Fruit fly (Drosophila melanogaster): ENCODE results near the gene CG43886.

DNA sequence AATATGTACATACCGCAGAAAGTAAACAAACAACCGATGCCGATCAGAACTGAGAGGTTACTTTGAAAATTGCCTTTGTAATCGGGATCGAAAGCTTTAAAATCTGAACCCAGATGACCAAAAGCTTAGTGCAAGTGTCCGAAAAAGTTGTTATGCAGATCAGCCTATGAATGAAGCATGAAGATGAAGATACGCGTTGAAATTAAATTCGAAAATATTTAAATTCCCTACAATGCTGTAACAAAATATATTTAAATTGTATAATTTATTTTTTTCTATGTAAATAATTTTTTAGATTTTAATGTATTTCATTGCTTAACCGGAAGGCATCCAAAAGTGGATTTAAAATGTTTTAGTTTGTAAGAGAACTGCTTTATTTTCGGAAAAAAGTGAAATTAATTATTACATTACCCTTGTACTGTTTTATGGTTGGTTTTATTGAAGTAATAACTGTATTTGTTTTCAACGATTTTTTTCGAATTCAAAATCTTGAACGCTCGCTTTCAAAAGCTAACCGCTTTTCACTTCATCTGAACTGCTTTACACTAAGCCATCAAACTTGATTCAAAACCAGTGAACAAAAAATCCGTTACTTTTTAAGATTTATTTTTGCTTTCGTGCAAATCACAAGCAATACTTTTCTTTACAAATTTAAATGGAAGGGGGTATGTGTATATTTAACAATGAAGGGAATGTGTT, at the start of gene CG43886:
- TF ChIP-seq pan (optimal IDR thresholded peaks at IDR 0.05) (no peak), brk (GFP tag; optimal IDR thresholded peaks at IDR 0.05) (no peak), Abd-B (GFP tag; optimal IDR thresholded peaks at IDR 0.05) (no peak), fru (GFP tag; optimal IDR thresholded peaks at IDR 0.05) (no peak), Vsx2 (GFP tag; optimal IDR thresholded peaks at IDR 0.05; ENCODE audit: partially characterized antibody) (no peak), Hr83 (GFP tag; optimal IDR thresholded peaks at IDR 0.05; ENCODE audit: poor library complexity, severe bottlenecking) (no peak), h (GFP tag; optimal IDR thresholded peaks at IDR 0.05) (no peak), usp (GFP tag; optimal IDR thresholded peaks at IDR 0.05) (no peak), foxo (GFP tag; optimal IDR thresholded peaks at IDR 0.05) (no peak)
